Worm (Caenorhabditis elegans) whole organism, mixed stage, embryonic: ENCODE measurements around the gene C27D6.15.

Experiments
- bed-3 ChIP-seq: fragments of 200-800 bp; sonication (Bioruptor generic); optimal IDR thresholded peaks from 3 replicates; lab custom pipeline; 2018; ENCODE audit warnings: mild to moderate bottlenecking, missing genetic modification characterization, moderate library complexity, missing compliant biosample characterization
- elt-1 ChIP-seq: sonication (generic microtip); optimal IDR thresholded peaks from 2 replicates; lab custom pipeline; 2017; ENCODE audit warnings: missing genetic modification characterization, mild to moderate bottlenecking, missing compliant biosample characterization, antibody characterized with exemption, moderate library complexity, borderline replicate concordance; ENCODE audit not compliant: insufficient read depth
- lin-13 ChIP-seq: fragments of 150-350 bp; optimal IDR thresholded peaks from 2 replicates; lab custom pipeline; 2014; ENCODE audit warnings: missing biosample characterization, missing genetic modification characterization
- mls-2 ChIP-seq: sonication (generic microtip); optimal IDR thresholded peaks from 2 replicates; lab custom pipeline; 2016; ENCODE audit warnings: mild to moderate bottlenecking, missing genetic modification characterization, moderate library complexity, missing compliant biosample characterization
- nhr-12 ChIP-seq: fragments of 150-350 bp; optimal IDR thresholded peaks from 2 replicates; lab custom pipeline; 2014; ENCODE audit warnings: missing biosample characterization, missing genetic modification characterization
- unc-62 ChIP-seq: fragments of 150-350 bp; optimal IDR thresholded peaks from 2 replicates; lab custom pipeline; 2014; ENCODE audit warnings: missing biosample characterization, missing genetic modification reagents, missing genetic modification characterization

DNA sequence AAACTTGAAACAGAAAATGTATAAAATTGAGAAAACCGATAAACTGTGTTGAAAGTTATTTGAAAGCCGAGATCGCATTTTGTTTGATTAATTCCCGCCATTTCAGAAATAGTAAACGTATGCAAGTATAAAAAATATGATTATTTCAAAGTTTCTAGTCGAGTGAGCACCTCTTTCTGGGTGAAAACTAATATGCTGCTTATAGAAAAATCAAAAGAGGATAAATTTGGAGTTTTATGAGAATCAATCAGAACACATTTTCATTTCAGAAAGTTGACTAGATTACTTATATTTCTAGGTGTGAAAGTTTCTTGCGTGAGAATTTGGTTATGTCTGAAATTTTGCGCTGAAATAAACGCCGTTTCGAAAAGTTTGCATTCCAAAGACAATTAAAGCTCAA, 14.2 kb upstream of the C27D6.15 start, which contains the start of gene srb-13:
- no peak for TF ChIP-seq lin-13 (tag; lab: Kevin White, UChicago)
- TF ChIP-seq nhr-12, result no peak
- no peak for TF ChIP-seq bed-3
- no peak for TF ChIP-seq elt-1
- no peak for TF ChIP-seq unc-62 (GFP tag; lab: Kevin White, UChicago)
- no peak for TF ChIP-seq mls-2 (tag; lab: Kevin White, UChicago)
